Worm (Caenorhabditis elegans): ENCODE results near the gene C44H4.8.

DNA sequence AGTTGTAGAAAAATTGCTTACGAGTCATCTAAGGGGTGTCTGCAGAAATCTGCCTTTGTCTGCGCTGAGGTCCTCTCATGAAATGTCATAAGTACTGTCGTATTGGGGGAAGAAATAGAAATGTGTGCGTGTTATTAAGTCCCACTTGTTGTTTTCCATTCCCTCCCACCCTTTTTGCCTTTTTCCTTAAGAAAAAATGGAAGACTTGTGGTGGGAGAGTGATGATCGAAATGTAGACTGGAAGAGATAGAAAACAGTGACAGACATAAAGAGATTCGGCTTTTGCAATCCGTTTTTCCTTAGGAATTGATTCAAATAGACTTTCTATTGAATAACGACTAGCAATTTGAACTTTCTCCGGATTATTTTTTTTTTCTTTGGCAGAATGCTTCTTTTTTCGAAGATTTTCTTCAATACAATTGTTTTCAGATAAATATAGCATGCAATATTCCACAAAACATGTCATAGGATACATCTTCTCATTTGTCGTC lies 45.2 kb upstream of the C44H4.8 start, which contains the start of gene ram-5:
- TF ChIP-seq flt-1 (GFP tag; IDR thresholded peaks at IDR 0.05) (no peak), ztf-23 (GFP tag; IDR thresholded peaks at IDR 0.05) (no peak), ref-1 (GFP tag; conservative IDR thresholded peaks at IDR 0.05) (no peak), klf-2 (GFP tag; conservative IDR thresholded peaks at IDR 0.05) (no peak), cog-1 (tag; optimal IDR thresholded peaks at IDR 0.05) (no peak), med-1 (GFP tag; optimal IDR thresholded peaks at IDR 0.05; ENCODE audit: insufficient read depth) (no peak)

All from whole organism, midembryonic.